Worm (Caenorhabditis elegans): ENCODE data around the gene C14A6.13.

- TF ChIP-seq ets-7 (tag; optimal IDR thresholded peaks at IDR 0.05) (no peak), flt-1 (GFP tag; IDR thresholded peaks at IDR 0.05) (no peak), ceh-13 (GFP tag; optimal IDR thresholded peaks at IDR 0.05) (no peak), aly-1 (tag; optimal IDR thresholded peaks at IDR 0.05) (no peak)
Measured at ce11 chrV:18157707-18158106, 3.4 kb downstream of the C14A6.13 start, which contains the start of gene clec-48.
